Worm (Caenorhabditis elegans) whole organism, L3 larva: ENCODE data around the gene D2089.3.

Source experiments
- R02D3.7 ChIP-seq: fragments of 150-350 bp; optimal IDR thresholded peaks from 2 replicates; lab custom pipeline; 2014; ENCODE audit warnings: missing biosample characterization, missing genetic modification characterization
- ama-1 ChIP-seq: fragments of 150-350 bp; optimal IDR thresholded peaks from 2 replicates; lab custom pipeline; 2018
- ceh-16 ChIP-seq: sonication (generic microtip); optimal IDR thresholded peaks from 2 replicates; lab custom pipeline; 2017; ENCODE audit warnings: missing biosample characterization, missing genetic modification characterization
- ceh-82 ChIP-seq: fragments of 150-350 bp; optimal IDR thresholded peaks from 2 replicates; lab custom pipeline; 2014; ENCODE audit warnings: missing biosample characterization, missing genetic modification characterization
- egl-27 ChIP-seq: sonication (generic microtip); optimal IDR thresholded peaks from 4 replicates; lab custom pipeline; 2017; ENCODE audit warnings: missing biosample characterization, missing genetic modification reagents, missing genetic modification characterization
- elt-1 ChIP-seq: fragments of 150-350 bp; optimal IDR thresholded peaks from 2 replicates; lab custom pipeline; 2014; ENCODE audit warnings: missing biosample characterization, missing genetic modification characterization
- elt-2 ChIP-seq: sonication (generic microtip); optimal IDR thresholded peaks from 2 replicates; lab custom pipeline; 2016; ENCODE audit warnings: missing genetic modification reagents, mild to moderate bottlenecking, missing genetic modification characterization, missing compliant biosample characterization
- eor-1 ChIP-seq, 2 experiments: fragments of 150-350 bp; optimal IDR thresholded peaks; 2 replicates each; lab custom pipeline; 2014 to 2018; ENCODE audit warnings: missing biosample characterization in 2 of 2, missing genetic modification characterization in 2 of 2
- fkh-10 ChIP-seq: sonication (generic microtip); optimal IDR thresholded peaks from 2 replicates; lab custom pipeline; 2017; ENCODE audit warnings: missing biosample characterization, missing genetic modification reagents, missing genetic modification characterization
- fos-1 ChIP-seq: fragments of 150-350 bp; optimal IDR thresholded peaks from 2 replicates; lab custom pipeline; 2014; ENCODE audit warnings: missing biosample characterization, missing genetic modification characterization
- hmg-11 ChIP-seq: sonication (generic microtip); optimal IDR thresholded peaks from 2 replicates; lab custom pipeline; 2016; ENCODE audit warnings: missing genetic modification characterization, missing compliant biosample characterization
- jun-1 ChIP-seq: fragments of 150-350 bp; optimal IDR thresholded peaks from 2 replicates; lab custom pipeline; 2014; ENCODE audit warnings: missing biosample characterization, missing genetic modification reagents, missing genetic modification characterization
- lin-15B ChIP-seq: fragments of 150-350 bp; optimal IDR thresholded peaks from 2 replicates; lab custom pipeline; 2014; ENCODE audit warnings: missing biosample characterization, missing genetic modification characterization
- lsy-12 ChIP-seq: sonication (generic microtip); optimal IDR thresholded peaks from 2 replicates; lab custom pipeline; 2016; ENCODE audit warnings: mild to moderate bottlenecking, missing genetic modification characterization, missing compliant biosample characterization
- mdl-1 ChIP-seq: fragments of 150-350 bp; optimal IDR thresholded peaks from 2 replicates; lab custom pipeline; 2014; ENCODE audit warnings: missing biosample characterization, missing genetic modification characterization
- mml-1 ChIP-seq: fragments of 150-350 bp; sonication (generic microtip); optimal IDR thresholded peaks from 3 replicates; lab custom pipeline; 2014; ENCODE audit warnings: missing biosample characterization, missing genetic modification characterization
- nfya-1 ChIP-seq: sonication (generic microtip); optimal IDR thresholded peaks from 2 replicates; lab custom pipeline; 2017; ENCODE audit warnings: missing genetic modification characterization, mild to moderate bottlenecking, missing compliant biosample characterization, antibody characterized with exemption, moderate library complexity; ENCODE audit not compliant: insufficient read depth
- nhr-23 ChIP-seq: fragments of 150-350 bp; optimal IDR thresholded peaks from 2 replicates; lab custom pipeline; 2014; ENCODE audit warnings: missing biosample characterization, missing genetic modification reagents, missing genetic modification characterization
- nhr-237 ChIP-seq: fragments of 150-350 bp; optimal IDR thresholded peaks from 2 replicates; lab custom pipeline; 2014; ENCODE audit warnings: missing biosample characterization, missing genetic modification characterization
- nhr-25 ChIP-seq: sonication (generic microtip); optimal IDR thresholded peaks from 2 replicates; lab custom pipeline; 2017; ENCODE audit warnings: missing biosample characterization, missing genetic modification characterization
- nhr-43 ChIP-seq: sonication (generic microtip); optimal IDR thresholded peaks from 2 replicates; lab custom pipeline; 2016; ENCODE audit warnings: mild to moderate bottlenecking, missing genetic modification characterization, missing compliant biosample characterization; ENCODE audit not compliant: poor library complexity, severe bottlenecking
- pha-4 ChIP-seq: fragments of 150-350 bp; optimal IDR thresholded peaks from 2 replicates; lab custom pipeline; 2014; ENCODE audit warnings: missing biosample characterization, missing genetic modification reagents, missing genetic modification characterization
- pqm-1 ChIP-seq: fragments of 150-350 bp; optimal IDR thresholded peaks from 2 replicates; lab custom pipeline; 2017; ENCODE audit warnings: missing biosample characterization, missing genetic modification characterization, inconsistent platforms
- skn-1 ChIP-seq: fragments of 150-350 bp; optimal IDR thresholded peaks from 2 replicates; lab custom pipeline; 2014; ENCODE audit warnings: missing biosample characterization, missing genetic modification characterization
- tbx-2 ChIP-seq: sonication (generic microtip); optimal IDR thresholded peaks from 2 replicates; lab custom pipeline; 2016; ENCODE audit warnings: mild to moderate bottlenecking, missing genetic modification characterization, missing compliant biosample characterization
- unc-39 ChIP-seq: sonication (generic microtip); optimal IDR thresholded peaks from 4 replicates; lab custom pipeline; 2017; ENCODE audit warnings: missing biosample characterization, missing genetic modification characterization
- unc-62 ChIP-seq: fragments of 150-350 bp; sonication (generic microtip); optimal IDR thresholded peaks from 4 replicates; lab custom pipeline; 2014; ENCODE audit warnings: missing biosample characterization, missing genetic modification reagents, missing genetic modification characterization
- zag-1 ChIP-seq: fragments of 150-350 bp; optimal IDR thresholded peaks from 2 replicates; lab custom pipeline; 2014; ENCODE audit warnings: missing biosample characterization, missing genetic modification characterization
- ztf-4 ChIP-seq: fragments of 150-350 bp; optimal IDR thresholded peaks from 2 replicates; lab custom pipeline; 2014; ENCODE audit warnings: missing biosample characterization, missing genetic modification characterization

Gene D2089.3

DNA sequence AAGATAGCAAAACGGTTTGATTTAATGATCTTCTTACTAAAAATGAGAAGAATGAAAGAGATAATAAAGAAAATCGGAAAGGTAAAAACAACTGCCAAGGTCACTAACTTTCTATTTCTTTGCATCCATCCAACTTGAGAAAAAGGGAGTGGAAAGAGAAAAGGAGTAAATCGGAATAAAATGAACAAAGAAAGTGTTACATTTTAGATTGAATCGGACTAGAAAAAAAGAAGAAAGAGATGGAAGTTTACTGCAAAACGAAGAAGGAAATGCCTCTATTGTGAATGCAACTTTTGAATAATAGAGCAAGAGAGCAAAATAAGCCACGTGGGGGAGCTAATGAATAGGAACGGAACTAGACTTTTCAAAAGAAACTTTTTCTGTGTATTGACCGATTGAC lies 41.1 kb upstream of the D2089.3 start:
- TF ChIP-seq jun-1 (no peak), pqm-1 (tag; lab: Kevin White, UChicago) (no peak), nhr-25 (peak; percentile 18), tbx-2 (tag; lab: Kevin White, UChicago) (no peak), fkh-10 (GFP tag; lab: Kevin White, UChicago) (peak; percentile 71), ceh-82 (tag; lab: Kevin White, UChicago) (no peak), skn-1 (no peak)

DNA sequence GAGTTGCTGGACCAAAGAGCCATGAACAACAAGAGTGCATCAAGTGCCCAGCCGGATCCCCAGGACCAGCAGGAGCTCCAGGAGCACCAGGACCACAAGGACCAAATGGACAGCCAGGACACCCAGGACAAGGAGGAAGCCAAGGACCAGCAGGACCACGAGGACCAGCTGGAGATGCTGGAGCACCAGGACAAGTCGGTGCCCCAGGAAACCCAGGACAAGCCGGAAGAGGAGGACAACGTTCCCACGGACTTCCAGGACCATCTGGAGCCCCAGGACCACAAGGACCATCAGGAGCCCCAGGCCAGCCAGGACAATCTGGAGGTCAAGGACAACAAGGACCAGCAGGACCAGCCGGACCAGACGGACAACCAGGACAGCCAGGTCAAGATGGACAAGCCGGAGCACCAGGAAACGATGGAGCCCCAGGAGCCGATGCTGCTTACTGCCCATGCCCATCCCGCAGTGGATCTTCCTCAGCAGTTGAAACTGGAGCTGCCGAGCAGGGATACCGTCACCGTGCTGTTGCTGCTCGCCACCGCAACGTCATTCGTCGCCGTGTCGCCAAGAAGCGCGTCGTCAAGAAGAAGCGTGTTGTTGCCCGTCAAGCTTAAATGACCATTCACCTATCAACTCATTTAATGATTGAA lies 40.5 kb upstream of the D2089.3 start:
- TF ChIP-seq lin-15B (no peak), nhr-23 (no peak), pqm-1 (tag; lab: Kevin White, UChicago) (no peak), mml-1 (tag; lab: Kevin White, UChicago) (no peak), nhr-237 (tag; lab: Kevin White, UChicago) (no peak), pha-4 (tag; lab: Kevin White, UChicago) (no peak)
- TF ChIP-seq, all 47 proteins: peak for 0

DNA sequence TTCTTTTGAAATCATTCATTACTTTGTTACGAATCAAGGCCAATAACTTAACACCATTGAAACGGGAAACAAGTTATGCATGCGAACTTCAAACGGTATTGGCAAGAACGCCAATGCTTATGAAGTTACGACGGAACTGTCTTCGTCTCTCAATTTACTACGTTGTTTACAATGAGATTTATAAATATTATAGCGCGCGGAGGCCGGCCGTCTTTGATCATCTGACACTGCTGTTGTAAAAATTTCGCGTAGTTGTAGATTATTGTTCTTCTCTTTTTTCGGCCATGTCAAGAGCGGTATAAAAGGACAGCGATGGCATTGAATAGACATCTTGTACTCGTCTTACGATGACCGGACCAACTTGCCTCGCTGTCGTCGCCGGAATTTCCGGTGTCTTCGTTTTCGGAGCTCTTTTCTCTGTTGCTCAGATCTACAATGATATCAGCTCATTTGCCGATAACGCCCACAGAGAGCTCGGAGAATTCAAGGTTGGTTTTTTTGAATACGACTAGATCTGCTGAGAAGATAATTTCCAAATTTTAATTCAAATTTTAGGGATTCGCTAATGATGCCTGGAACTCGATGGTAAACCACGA lies 39.7 kb upstream of the D2089.3 start, which contains the start of gene col-39:
TSS of gene col-39 (plus strand) at position 342 of the 596 bp plus-strand sequence.
- no peak for TF ChIP-seq ceh-16
- TF ChIP-seq R02D3.7 (tag; lab: Kevin White, UChicago), result no peak
- peak; percentile 56 for TF ChIP-seq nhr-25
- TF ChIP-seq ama-1 (lab: Kevin White, UChicago), result peak; percentile 69
- no peak for TF ChIP-seq ztf-4 (tag; lab: Kevin White, UChicago)
- no peak for TF ChIP-seq jun-1
- TF ChIP-seq elt-1 (tag; lab: Kevin White, UChicago), result no peak
- no peak for TF ChIP-seq mdl-1 (tag; lab: Kevin White, UChicago)
- no peak for TF ChIP-seq nhr-43 (tag; lab: Kevin White, UChicago)
- no peak for TF ChIP-seq nhr-23

DNA sequence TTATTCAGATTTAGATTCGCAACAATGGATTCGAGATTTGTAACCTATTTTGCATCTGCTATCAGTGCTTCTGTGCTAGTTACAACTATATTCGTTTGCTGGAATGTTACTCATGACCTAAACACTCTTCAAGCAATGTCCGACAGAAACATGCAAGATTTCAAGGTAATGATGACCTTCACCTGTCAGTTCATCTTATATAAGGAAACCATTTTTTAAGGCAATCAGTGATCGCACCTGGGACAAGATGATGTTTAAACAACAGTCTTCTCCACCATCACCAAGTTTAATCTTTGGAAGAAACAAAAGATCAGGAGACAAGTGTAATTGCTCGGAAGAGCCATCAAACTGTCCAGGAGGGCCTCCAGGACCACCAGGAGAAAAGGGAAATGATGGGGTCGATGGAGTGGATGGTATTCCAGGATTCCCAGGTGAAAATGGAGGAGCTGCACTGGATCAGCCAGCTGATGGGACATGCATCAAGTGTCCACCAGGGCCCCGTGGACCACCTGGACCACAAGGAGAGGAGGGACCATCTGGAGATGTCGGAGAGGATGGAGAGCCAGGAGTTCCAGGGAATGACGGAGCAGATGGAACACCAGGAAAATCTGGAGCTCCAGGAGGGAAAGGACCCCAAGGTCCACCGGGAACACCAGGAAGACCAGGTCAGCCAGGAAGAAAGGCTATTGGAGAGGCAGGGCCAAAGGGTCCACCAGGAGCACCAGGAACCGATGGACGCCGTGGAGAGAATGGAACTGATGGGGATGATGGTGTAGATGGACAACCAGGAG lies 38.9 kb upstream of the D2089.3 start, which contains the start of gene col-79:
TSS of gene col-79 (plus strand) at position 20 of the 791 bp plus-strand sequence.
- peak; percentile 69 for TF ChIP-seq nhr-25
- TF ChIP-seq zag-1 (tag; lab: Kevin White, UChicago), result no peak

DNA sequence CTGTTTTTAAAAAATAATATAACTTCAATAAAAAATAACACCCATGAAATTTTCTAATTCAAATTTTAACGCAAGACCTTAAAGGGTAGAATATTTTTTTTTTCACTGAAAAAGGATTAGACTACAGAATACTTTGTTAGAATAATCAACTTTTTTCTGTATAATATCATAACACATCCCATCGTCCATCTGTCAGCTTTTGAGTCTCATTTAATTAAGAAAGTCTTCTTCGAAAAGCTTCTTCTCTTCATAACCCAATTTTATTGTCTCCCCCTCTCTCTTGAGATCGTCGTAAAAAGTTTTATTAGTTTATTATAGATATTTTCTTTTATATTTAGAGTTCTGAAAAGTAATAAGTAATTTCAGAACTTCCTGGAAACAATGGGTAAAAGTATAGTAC lies 31.1 kb upstream of the D2089.3 start:
- TF ChIP-seq hmg-11 (tag; lab: Kevin White, UChicago), result no peak
- no peak for TF ChIP-seq unc-39 (tag; lab: Kevin White, UChicago)
- TF ChIP-seq R02D3.7 (tag; lab: Kevin White, UChicago), result no peak
- TF ChIP-seq zag-1 (tag; lab: Kevin White, UChicago), result no peak
- TF ChIP-seq nfya-1, result no peak
- peak; percentile 5 for TF ChIP-seq fkh-10 (GFP tag; lab: Kevin White, UChicago)
- TF ChIP-seq, all 47 proteins: peak for 1

DNA sequence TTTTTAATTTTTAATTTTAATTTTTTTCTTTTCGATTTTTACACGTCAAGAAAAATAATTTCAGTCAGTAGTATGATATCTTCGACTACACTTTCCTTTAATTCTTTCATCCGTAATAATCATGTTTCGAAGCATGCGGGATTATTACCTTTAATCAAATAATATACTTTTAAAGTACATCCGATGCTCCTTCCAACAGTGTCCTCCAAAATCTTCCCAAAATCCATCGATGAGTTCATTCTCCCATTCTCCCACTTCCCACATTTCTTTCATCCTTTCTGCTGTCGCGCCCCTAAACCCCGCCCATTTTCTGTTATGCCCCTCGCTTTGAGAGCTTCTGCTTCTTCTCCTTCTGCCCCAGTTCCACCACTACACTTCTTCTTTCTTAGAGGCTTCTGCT lies 29.8 kb upstream of the D2089.3 start, which contains the start of gene lgc-57:
TSS of gene lgc-57 (plus strand) at position 301 of the 400 bp plus-strand sequence.
- no peak for TF ChIP-seq unc-62
- no peak for TF ChIP-seq mml-1 (tag; lab: Kevin White, UChicago)
- no peak for TF ChIP-seq R02D3.7 (tag; lab: Kevin White, UChicago)
- TF ChIP-seq eor-1 (tag; optimal IDR thresholded peaks at IDR 0.05; lab: Kevin White, UChicago), result no peak
- no peak for TF ChIP-seq ama-1 (lab: Kevin White, UChicago)
- TF ChIP-seq zag-1 (tag; lab: Kevin White, UChicago), result no peak
- no peak for TF ChIP-seq elt-2 (tag; lab: Kevin White, UChicago)
- TF ChIP-seq nfya-1, result no peak
- no peak for TF ChIP-seq unc-39 (tag; lab: Kevin White, UChicago)

DNA sequence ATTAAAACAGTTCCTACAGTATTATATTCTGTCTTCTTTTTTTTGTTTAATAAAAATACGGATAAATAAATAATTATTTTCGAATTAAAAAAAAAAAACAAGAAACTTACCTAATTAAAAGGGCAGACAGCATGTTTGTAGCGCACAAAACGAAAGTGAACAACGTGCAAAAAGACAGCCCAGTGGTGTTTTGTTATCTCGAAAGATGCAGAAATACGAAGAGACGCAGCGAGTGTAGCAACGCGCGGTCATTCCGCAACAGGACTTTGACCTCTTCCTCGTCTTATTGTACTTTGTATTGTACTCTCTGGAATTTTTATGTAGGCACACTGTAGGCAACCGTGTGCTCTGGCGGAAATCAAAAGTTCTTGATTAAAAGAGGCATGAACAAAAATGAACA lies 28.7 kb upstream of the D2089.3 start, which contains the start of gene gbh-1:
TSS of gene gbh-1 (minus strand) at position 149 of the 400 bp plus-strand sequence.
- TF ChIP-seq nhr-25 (no peak), unc-62 (no peak), nhr-43 (tag; lab: Kevin White, UChicago) (no peak), egl-27 (no peak), fos-1 (no peak), lsy-12 (no peak), tbx-2 (tag; lab: Kevin White, UChicago) (no peak), pqm-1 (tag; lab: Kevin White, UChicago) (peak; percentile 53), elt-2 (tag; lab: Kevin White, UChicago) (peak; percentile 60), mdl-1 (tag; lab: Kevin White, UChicago) (no peak)
